Worm (Caenorhabditis elegans) whole organism, mixed stage, embryonic: ENCODE data around the gene best-15.

Source experiments
- M03D4.4 ChIP-seq: sonication (generic microtip); optimal IDR thresholded peaks from 2 replicates; lab custom pipeline; 2017; ENCODE audit warnings: mild to moderate bottlenecking, missing genetic modification characterization, missing compliant biosample characterization
- bed-3 ChIP-seq: fragments of 200-800 bp; sonication (Bioruptor generic); optimal IDR thresholded peaks from 3 replicates; lab custom pipeline; 2018; ENCODE audit warnings: mild to moderate bottlenecking, missing genetic modification characterization, moderate library complexity, missing compliant biosample characterization
- blmp-1 ChIP-seq: fragments of 150-350 bp; optimal IDR thresholded peaks from 2 replicates; lab custom pipeline; 2014; ENCODE audit warnings: missing biosample characterization, missing genetic modification characterization
- ceh-39 ChIP-seq: fragments of 150-350 bp; optimal IDR thresholded peaks from 2 replicates; lab custom pipeline; 2014; ENCODE audit warnings: missing biosample characterization, missing genetic modification characterization
- ceh-43 ChIP-seq: fragments of 200-800 bp; sonication (Bioruptor generic); optimal IDR thresholded peaks from 2 replicates; lab custom pipeline; 2018; ENCODE audit warnings: mild to moderate bottlenecking, missing genetic modification characterization, moderate library complexity, missing compliant biosample characterization
- ceh-83 ChIP-seq: fragments of 200-800 bp; sonication (Bioruptor generic); optimal IDR thresholded peaks from 2 replicates; lab custom pipeline; 2018; ENCODE audit warnings: mild to moderate bottlenecking, missing genetic modification characterization, missing compliant biosample characterization
- ces-1 ChIP-seq: fragments of 150-350 bp; optimal IDR thresholded peaks from 2 replicates; lab custom pipeline; 2014; ENCODE audit warnings: missing biosample characterization, missing genetic modification reagents, missing genetic modification characterization
- cnd-1 ChIP-seq: fragments of 200-800 bp; sonication (Bioruptor generic); optimal IDR thresholded peaks from 2 replicates; lab custom pipeline; 2018; ENCODE audit warnings: mild to moderate bottlenecking, missing genetic modification characterization, missing compliant biosample characterization
- drap-1 ChIP-seq: fragments of 200-800 bp; sonication (Bioruptor generic); optimal IDR thresholded peaks from 3 replicates; lab custom pipeline; 2018; ENCODE audit warnings: mild to moderate bottlenecking, missing genetic modification characterization, missing compliant biosample characterization
- elt-1 ChIP-seq: sonication (generic microtip); optimal IDR thresholded peaks from 2 replicates; lab custom pipeline; 2017; ENCODE audit warnings: missing genetic modification characterization, mild to moderate bottlenecking, missing compliant biosample characterization, antibody characterized with exemption, moderate library complexity, borderline replicate concordance; ENCODE audit not compliant: insufficient read depth
- elt-3 ChIP-seq: fragments of 150-350 bp; optimal IDR thresholded peaks from 2 replicates; lab custom pipeline; 2014; ENCODE audit warnings: missing biosample characterization, missing genetic modification characterization
- flh-1 ChIP-seq: fragments of 200-800 bp; sonication (Bioruptor generic); optimal IDR thresholded peaks from 2 replicates; lab custom pipeline; 2018; ENCODE audit warnings: mild to moderate bottlenecking, missing genetic modification characterization, moderate library complexity, missing compliant biosample characterization
- ham-2 ChIP-seq: fragments of 200-800 bp; sonication (Bioruptor generic); optimal IDR thresholded peaks from 2 replicates; lab custom pipeline; 2018; ENCODE audit warnings: mild to moderate bottlenecking, missing genetic modification characterization, missing compliant biosample characterization
- hlh-1 ChIP-seq: fragments of 150-350 bp; optimal IDR thresholded peaks from 2 replicates; lab custom pipeline; 2014; ENCODE audit warnings: missing biosample characterization, missing genetic modification reagents, missing genetic modification characterization
- lin-13 ChIP-seq: fragments of 150-350 bp; optimal IDR thresholded peaks from 2 replicates; lab custom pipeline; 2014; ENCODE audit warnings: missing biosample characterization, missing genetic modification characterization
- lin-32 ChIP-seq: fragments of 200-800 bp; sonication (Bioruptor generic); optimal IDR thresholded peaks from 2 replicates; lab custom pipeline; 2018; ENCODE audit warnings: mild to moderate bottlenecking, missing genetic modification characterization, missing compliant biosample characterization
- lsy-2 ChIP-seq: fragments of 150-350 bp; optimal IDR thresholded peaks from 2 replicates; lab custom pipeline; 2014; ENCODE audit warnings: missing biosample characterization, missing genetic modification characterization
- mab-5 ChIP-seq: fragments of 150-350 bp; optimal IDR thresholded peaks from 2 replicates; lab custom pipeline; 2014; ENCODE audit warnings: missing biosample characterization, missing genetic modification characterization
- mep-1 ChIP-seq: fragments of 150-350 bp; optimal IDR thresholded peaks from 2 replicates; lab custom pipeline; 2017; ENCODE audit warnings: missing biosample characterization, missing genetic modification reagents, missing genetic modification characterization, inconsistent platforms
- mls-2 ChIP-seq: sonication (generic microtip); optimal IDR thresholded peaks from 2 replicates; lab custom pipeline; 2016; ENCODE audit warnings: mild to moderate bottlenecking, missing genetic modification characterization, moderate library complexity, missing compliant biosample characterization
- nhr-12 ChIP-seq: fragments of 150-350 bp; optimal IDR thresholded peaks from 2 replicates; lab custom pipeline; 2014; ENCODE audit warnings: missing biosample characterization, missing genetic modification characterization
- nhr-2 ChIP-seq: fragments of 150-350 bp; optimal IDR thresholded peaks from 2 replicates; lab custom pipeline; 2014; ENCODE audit warnings: missing biosample characterization, missing genetic modification characterization
- nhr-237 ChIP-seq: fragments of 150-350 bp; optimal IDR thresholded peaks from 2 replicates; lab custom pipeline; 2014; ENCODE audit warnings: missing biosample characterization, missing genetic modification characterization
- nhr-28 ChIP-seq: fragments of 150-350 bp; optimal IDR thresholded peaks from 2 replicates; lab custom pipeline; 2014; ENCODE audit warnings: missing biosample characterization, missing genetic modification characterization
- nhr-76 ChIP-seq: sonication (generic microtip); optimal IDR thresholded peaks from 2 replicates; lab custom pipeline; 2017; ENCODE audit warnings: missing biosample characterization, missing genetic modification characterization
- pha-4 ChIP-seq: fragments of 150-350 bp; optimal IDR thresholded peaks from 2 replicates; lab custom pipeline; 2018; ENCODE audit warnings: missing biosample characterization, missing genetic modification reagents, missing genetic modification characterization
- sem-2 ChIP-seq: fragments of 200-800 bp; sonication (Bioruptor generic); optimal IDR thresholded peaks from 2 replicates; lab custom pipeline; 2018; ENCODE audit warnings: mild to moderate bottlenecking, missing genetic modification characterization, missing compliant biosample characterization
- snpc-4 ChIP-seq: fragments of 150-350 bp; optimal IDR thresholded peaks from 2 replicates; lab custom pipeline; 2014; ENCODE audit warnings: missing biosample characterization, missing genetic modification characterization
- sptf-1 ChIP-seq: sonication (generic microtip); optimal IDR thresholded peaks from 2 replicates; lab custom pipeline; 2017; ENCODE audit warnings: mild to moderate bottlenecking, missing genetic modification characterization, moderate library complexity, missing compliant biosample characterization
- unc-120 ChIP-seq: sonication (generic microtip); optimal IDR thresholded peaks from 2 replicates; lab custom pipeline; 2017; ENCODE audit warnings: missing genetic modification characterization, missing compliant biosample characterization; ENCODE audit not compliant: poor library complexity, severe bottlenecking
- unc-39 ChIP-seq: fragments of 150-350 bp; optimal IDR thresholded peaks from 2 replicates; lab custom pipeline; 2014; ENCODE audit warnings: missing biosample characterization, missing genetic modification characterization
- unc-62 ChIP-seq: fragments of 150-350 bp; optimal IDR thresholded peaks from 2 replicates; lab custom pipeline; 2014; ENCODE audit warnings: missing biosample characterization, missing genetic modification reagents, missing genetic modification characterization
- zip-8 ChIP-seq: fragments of 150-350 bp; optimal IDR thresholded peaks from 2 replicates; lab custom pipeline; 2014; ENCODE audit warnings: missing biosample characterization, missing genetic modification characterization
- ztf-11 ChIP-seq: fragments of 150-350 bp; optimal IDR thresholded peaks from 2 replicates; lab custom pipeline; 2014; ENCODE audit warnings: missing biosample characterization, missing genetic modification characterization

The best-15 gene

ce11 chrIV:10870158-10870557 lies 38.1 kb upstream of the best-15 start:
- no peak for TF ChIP-seq elt-1
- TF ChIP-seq ces-1 (GFP tag; lab: Kevin White, UChicago): peak; percentile 57
- no peak for TF ChIP-seq nhr-237 (tag; lab: Kevin White, UChicago)
- TF ChIP-seq bed-3 (GFP tag; lab: Kevin White, UChicago): no peak
- TF ChIP-seq lin-13: no peak
- no peak for TF ChIP-seq lin-32 (GFP tag; lab: Kevin White, UChicago)
- no peak for TF ChIP-seq ham-2 (GFP tag; lab: Kevin White, UChicago)
- TF ChIP-seq, all 35 proteins: peak for 1

ce11 chrIV:10869642-10870041 lies 37.6 kb upstream of the best-15 start:
- TF ChIP-seq nhr-2 (tag; lab: Kevin White, UChicago): peak; percentile 28
- TF ChIP-seq elt-1: no peak

ce11 chrIV:10868629-10869251 lies 36.7 kb upstream of the best-15 start, which contains the start of gene F13E9.11:
TSS of gene F13E9.11 (minus strand) at chrIV:10869135.
- TF ChIP-seq ces-1 (GFP tag; lab: Kevin White, UChicago): peak; percentile 37
- TF ChIP-seq lin-32 (GFP tag; lab: Kevin White, UChicago): no peak
- TF ChIP-seq mep-1: peak; percentile 43
- TF ChIP-seq nhr-76 (tag; lab: Kevin White, UChicago): no peak
- no peak for TF ChIP-seq sptf-1 (tag; lab: Kevin White, UChicago)
- peak; percentile 71 for TF ChIP-seq cnd-1 (tag; lab: Kevin White, UChicago)
- no peak for TF ChIP-seq nhr-12 (tag; lab: Kevin White, UChicago)
- no peak for TF ChIP-seq lsy-2 (tag; lab: Kevin White, UChicago)
- TF ChIP-seq unc-120 (tag; lab: Kevin White, UChicago): no peak
- TF ChIP-seq ztf-11 (tag; lab: Kevin White, UChicago): peak; percentile 7
- no peak for TF ChIP-seq lin-13
- no peak for TF ChIP-seq mab-5 (tag; lab: Kevin White, UChicago)

ce11 chrIV:10867370-10868146 lies 35.5 kb upstream of the best-15 start:
- no peak for TF ChIP-seq bed-3 (GFP tag; lab: Kevin White, UChicago)
- no peak for TF ChIP-seq unc-62 (GFP tag; lab: Kevin White, UChicago)
- TF ChIP-seq zip-8 (tag; lab: Kevin White, UChicago): no peak
- peak; percentile 2 for TF ChIP-seq hlh-1
- TF ChIP-seq cnd-1 (tag; lab: Kevin White, UChicago): no peak
- peak; percentile 47 for TF ChIP-seq ham-2 (GFP tag; lab: Kevin White, UChicago)
- TF ChIP-seq mls-2: peak; percentile 71
- TF ChIP-seq snpc-4 (tag; lab: Kevin White, UChicago): no peak
- no peak for TF ChIP-seq nhr-12 (tag; lab: Kevin White, UChicago)
- no peak for TF ChIP-seq flh-1
- no peak for TF ChIP-seq blmp-1 (tag; lab: Kevin White, UChicago)
- no peak for TF ChIP-seq lin-32 (GFP tag; lab: Kevin White, UChicago)
- TF ChIP-seq sem-2 (GFP tag; lab: Kevin White, UChicago): no peak
- no peak for TF ChIP-seq elt-3 (tag; lab: Kevin White, UChicago)
- no peak for TF ChIP-seq lin-13
- no peak for TF ChIP-seq unc-39
- TF ChIP-seq M03D4.4 (tag; lab: Kevin White, UChicago): no peak
- TF ChIP-seq lsy-2 (tag; lab: Kevin White, UChicago): no peak
- TF ChIP-seq unc-120 (tag; lab: Kevin White, UChicago): no peak
- TF ChIP-seq ceh-39 (tag; lab: Kevin White, UChicago): no peak
- peak; percentile 59 for TF ChIP-seq pha-4 (tag; lab: Kevin White, UChicago)
- TF ChIP-seq nhr-237 (tag; lab: Kevin White, UChicago): no peak
- peak; percentile 18 for TF ChIP-seq ces-1 (GFP tag; lab: Kevin White, UChicago)
- no peak for TF ChIP-seq ceh-83 (GFP tag; lab: Kevin White, UChicago)
- TF ChIP-seq ztf-11 (tag; lab: Kevin White, UChicago): no peak
- TF ChIP-seq drap-1 (GFP tag; lab: Kevin White, UChicago): no peak
- no peak for TF ChIP-seq nhr-28 (tag; lab: Kevin White, UChicago)
- TF ChIP-seq ceh-43 (GFP tag; lab: Kevin White, UChicago): peak; percentile 72
- TF ChIP-seq, all 35 proteins: peak for 6
